Fruit fly (Drosophila melanogaster) whole organism, embryonic: ENCODE data around the gene CG43063.

Experiments used
- Awh ChIP-seq: fragments of 200-800 bp; sonication (Bioruptor generic); IDR thresholded peaks from 2 replicates; pipeline ENCODE4, ENCODE4 v1.3.6; 2022; ENCODE audit warnings: missing biosample characterization, missing genetic modification characterization
- BtbVII ChIP-seq: fragments of 200-800 bp; sonication (Bioruptor generic); optimal IDR thresholded peaks from 3 replicates; lab custom pipeline; 2017; ENCODE audit warnings: missing biosample characterization, mild to moderate bottlenecking, missing genetic modification characterization
- CG10267 ChIP-seq: fragments of 200-800 bp; sonication (Bioruptor generic); optimal IDR thresholded peaks from 2 replicates; lab custom pipeline; 2018; ENCODE audit warnings: missing biosample characterization, mild to moderate bottlenecking, missing genetic modification characterization, moderate library complexity
- CG11247 ChIP-seq: fragments of 200-800 bp; sonication (Bioruptor generic); IDR thresholded peaks from 2 replicates; pipeline ENCODE4 v1.3.6; 2022; ENCODE audit warnings: missing biosample characterization, missing genetic modification characterization
- CG12219 ChIP-seq: fragments of 200-800 bp; sonication (Bioruptor generic); optimal IDR thresholded peaks from 3 replicates; lab custom pipeline; 2018; ENCODE audit warnings: missing biosample characterization, mild to moderate bottlenecking, missing genetic modification characterization
- CG12391 ChIP-seq: fragments of 200-800 bp; sonication (Bioruptor generic); optimal IDR thresholded peaks from 3 replicates; lab custom pipeline; 2018; ENCODE audit warnings: missing biosample characterization, mild to moderate bottlenecking, missing genetic modification characterization, moderate library complexity
- CG13296 ChIP-seq: fragments of 200-800 bp; sonication (Bioruptor generic); optimal IDR thresholded peaks from 3 replicates; lab custom pipeline; 2018; ENCODE audit warnings: missing biosample characterization, mild to moderate bottlenecking, missing genetic modification characterization
- CG14965 ChIP-seq: fragments of 200-800 bp; sonication (Bioruptor generic); optimal IDR thresholded peaks from 2 replicates; lab custom pipeline; 2016; ENCODE audit warnings: missing biosample characterization, missing genetic modification characterization, borderline replicate concordance
- CG16813 ChIP-seq: fragments of 200-800 bp; sonication (Bioruptor generic); IDR thresholded peaks from 3 replicates; pipeline ENCODE4 v1.3.6; 2022; ENCODE audit warnings: missing biosample characterization, missing genetic modification characterization; ENCODE audit not compliant: partially characterized antibody
- CG17186 ChIP-seq: fragments of 200-800 bp; sonication (Bioruptor generic); optimal IDR thresholded peaks from 3 replicates; lab custom pipeline; 2017; ENCODE audit warnings: missing biosample characterization, missing genetic modification reagents, missing genetic modification characterization
- CG17359 ChIP-seq: fragments of 200-800 bp; sonication (Bioruptor generic); optimal IDR thresholded peaks from 3 replicates; lab custom pipeline; 2018; ENCODE audit warnings: missing biosample characterization, mild to moderate bottlenecking, missing genetic modification characterization, moderate library complexity
- CG32767 ChIP-seq: fragments of 200-800 bp; sonication (Bioruptor generic); IDR thresholded peaks from 2 replicates; pipeline ENCODE4 v1.3.6; 2022; ENCODE audit warnings: missing biosample characterization, missing genetic modification characterization
- CG32772 ChIP-seq: fragments of 200-800 bp; sonication (Bioruptor generic); IDR thresholded peaks from 2 replicates; pipeline ENCODE4 v1.3.6; 2022; ENCODE audit warnings: missing biosample characterization, missing genetic modification characterization
- CG42726 ChIP-seq: fragments of 200-800 bp; sonication (Bioruptor generic); IDR thresholded peaks from 2 replicates; pipeline ENCODE4 v1.3.6; 2022; ENCODE audit warnings: missing biosample characterization, missing genetic modification characterization; ENCODE audit not compliant: partially characterized antibody
- CG4328 ChIP-seq: fragments of 200-800 bp; sonication (Bioruptor generic); optimal IDR thresholded peaks from 3 replicates; lab custom pipeline; 2017; ENCODE audit warnings: missing biosample characterization, missing genetic modification reagents, missing genetic modification characterization
- CG4360 ChIP-seq: fragments of 200-800 bp; sonication (Bioruptor generic); IDR thresholded peaks from 2 replicates; pipeline ENCODE4 v1.3.6; 2022; ENCODE audit warnings: missing biosample characterization, missing genetic modification characterization
- CG43689 ChIP-seq: fragments of 200-800 bp; sonication (Bioruptor generic); IDR thresholded peaks from 2 replicates; pipeline ENCODE4 v1.3.6; 2022; ENCODE audit warnings: missing biosample characterization, missing genetic modification characterization
- CG6854 ChIP-seq: fragments of 200-800 bp; sonication (Bioruptor generic); optimal IDR thresholded peaks from 3 replicates; lab custom pipeline; 2017; ENCODE audit warnings: missing biosample characterization, mild to moderate bottlenecking, missing genetic modification characterization
- CG8290 ChIP-seq, 3 experiments: fragments of 200-800 bp; sonication (Bioruptor generic); optimal IDR thresholded peaks; 2 replicates each; lab custom pipeline; 2016 to 2019; ENCODE audit warnings: missing biosample characterization in 3 of 3, missing genetic modification characterization in 3 of 3, mild to moderate bottlenecking in 2 of 3, moderate library complexity in 1 of 3
- CG8765 ChIP-seq: fragments of 200-800 bp; sonication (Bioruptor generic); IDR thresholded peaks from 2 replicates; pipeline ENCODE4 v1.3.6; 2022; ENCODE audit warnings: missing biosample characterization, missing genetic modification characterization
- CG9876 ChIP-seq: fragments of 200-800 bp; sonication (Bioruptor generic); optimal IDR thresholded peaks from 2 replicates; lab custom pipeline; 2016; ENCODE audit warnings: missing biosample characterization, missing genetic modification characterization
- Hand ChIP-seq: fragments of 200-800 bp; sonication (Bioruptor generic); optimal IDR thresholded peaks from 2 replicates; lab custom pipeline; 2017; ENCODE audit warnings: mild to moderate bottlenecking, missing biosample characterization, missing genetic modification reagents, missing genetic modification characterization
- Hmr ChIP-seq: fragments of 200-800 bp; sonication (Bioruptor generic); optimal IDR thresholded peaks from 3 replicates; lab custom pipeline; 2017; ENCODE audit warnings: mild to moderate bottlenecking, missing biosample characterization, missing genetic modification reagents, missing genetic modification characterization
- Nf-YC ChIP-seq: fragments of 200-800 bp; optimal IDR thresholded peaks from 3 replicates; lab custom pipeline; 2019; ENCODE audit warnings: missing biosample characterization, mild to moderate bottlenecking, missing genetic modification characterization, moderate library complexity
- Poxn ChIP-seq: fragments of 200-800 bp; sonication (Bioruptor generic); IDR thresholded peaks from 2 replicates; pipeline ENCODE4 v1.3.6; 2022; ENCODE audit warnings: missing biosample characterization, missing genetic modification characterization
- Sox100B ChIP-seq: fragments of 200-800 bp; sonication (Bioruptor generic); optimal IDR thresholded peaks from 3 replicates; lab custom pipeline; 2018; ENCODE audit warnings: missing biosample characterization, mild to moderate bottlenecking, missing genetic modification characterization
- Sry-β ChIP-seq: fragments of 200-800 bp; sonication (Bioruptor generic); optimal IDR thresholded peaks from 2 replicates; lab custom pipeline; 2018; ENCODE audit warnings: missing biosample characterization, mild to moderate bottlenecking, missing genetic modification characterization, moderate library complexity
- Stat92E ChIP-seq, 3 experiments: fragments of >200 bp in 2 of 3; fragments of 200-800 bp in 1 of 3; sonication (Bioruptor generic) in 1 of 3; optimal IDR thresholded peaks; 2 replicates each; lab custom pipeline; 2017 to 2019; ENCODE audit warnings: missing biosample characterization in 3 of 3, missing genetic modification characterization in 3 of 3, mild to moderate bottlenecking in 1 of 3, moderate library complexity in 1 of 3
- bigmax ChIP-seq: fragments of 200-800 bp; sonication (Bioruptor generic); optimal IDR thresholded peaks from 2 replicates; lab custom pipeline; 2018; ENCODE audit warnings: missing biosample characterization, mild to moderate bottlenecking, missing genetic modification characterization
- btn ChIP-seq: fragments of 200-800 bp; sonication (Bioruptor generic); optimal IDR thresholded peaks from 2 replicates; lab custom pipeline; 2016; ENCODE audit warnings: missing biosample characterization, missing genetic modification characterization
- corto ChIP-seq: fragments of 200-800 bp; sonication (Bioruptor generic); optimal IDR thresholded peaks from 2 replicates; lab custom pipeline; 2016; ENCODE audit warnings: missing biosample characterization, mild to moderate bottlenecking, missing genetic modification characterization, moderate library complexity
- exex ChIP-seq: fragments of 200-800 bp; sonication (Bioruptor generic); optimal IDR thresholded peaks from 4 replicates; lab custom pipeline; 2018; ENCODE audit warnings: missing biosample characterization, mild to moderate bottlenecking, missing genetic modification characterization, moderate library complexity
- fu2 ChIP-seq: fragments of 200-800 bp; sonication (Bioruptor generic); optimal IDR thresholded peaks from 2 replicates; lab custom pipeline; 2016; ENCODE audit warnings: missing biosample characterization, missing genetic modification characterization
- gce ChIP-seq: fragments of 200-800 bp; sonication (Bioruptor generic); IDR thresholded peaks from 3 replicates; pipeline ENCODE4 v1.3.6; 2022; ENCODE audit warnings: missing biosample characterization, missing genetic modification characterization
- her ChIP-seq: fragments of 200-800 bp; sonication (Bioruptor generic); optimal IDR thresholded peaks from 2 replicates; lab custom pipeline; 2016; ENCODE audit warnings: missing biosample characterization, missing genetic modification characterization
- hth ChIP-seq: fragments of >200 bp; optimal IDR thresholded peaks from 2 replicates; lab custom pipeline; 2017; ENCODE audit warnings: inconsistent platforms
- kay ChIP-seq: fragments of 200-800 bp; sonication (Bioruptor generic); optimal IDR thresholded peaks from 2 replicates; lab custom pipeline; 2016; ENCODE audit warnings: missing biosample characterization, missing genetic modification characterization
- ken ChIP-seq: fragments of 200-800 bp; sonication (Bioruptor generic); IDR thresholded peaks from 3 replicates; pipeline ENCODE4 v1.3.6; 2022; ENCODE audit warnings: missing biosample characterization, missing genetic modification characterization
- mirr ChIP-seq: fragments of 200-800 bp; sonication (Bioruptor generic); optimal IDR thresholded peaks from 3 replicates; lab custom pipeline; 2018; ENCODE audit warnings: missing biosample characterization, mild to moderate bottlenecking, missing genetic modification characterization
- run ChIP-seq: fragments of 200-800 bp; sonication (Bioruptor generic); optimal IDR thresholded peaks from 3 replicates; lab custom pipeline; 2018; ENCODE audit warnings: missing biosample characterization, mild to moderate bottlenecking, missing genetic modification characterization
- sc ChIP-seq, 3 experiments: fragments of >200 bp in 2 of 3; fragments of 200-800 bp in 1 of 3; sonication (Bioruptor generic) in 1 of 3; optimal IDR thresholded peaks; 2 replicates in 2 of 3; 3 replicates in 1 of 3; lab custom pipeline; 2017; ENCODE audit warnings: mild to moderate bottlenecking in 1 of 3, missing biosample characterization in 1 of 3, missing genetic modification characterization in 1 of 3, missing genetic modification reagents in 1 of 3
- schlank ChIP-seq: fragments of 200-800 bp; sonication (Bioruptor generic); optimal IDR thresholded peaks from 2 replicates; lab custom pipeline; 2018; ENCODE audit warnings: missing biosample characterization, mild to moderate bottlenecking, missing genetic modification characterization
- shn ChIP-seq: fragments of 200-800 bp; sonication (Bioruptor generic); optimal IDR thresholded peaks from 3 replicates; lab custom pipeline; 2016; ENCODE audit warnings: missing biosample characterization, missing genetic modification characterization
- sisA ChIP-seq: fragments of 200-800 bp; sonication (Bioruptor generic); IDR thresholded peaks from 2 replicates; pipeline ENCODE4 v1.3.6; 2022; ENCODE audit warnings: missing biosample characterization, missing genetic modification characterization
- sqz ChIP-seq: fragments of 200-800 bp; sonication (Bioruptor generic); optimal IDR thresholded peaks from 3 replicates; lab custom pipeline; 2018; ENCODE audit warnings: missing biosample characterization, mild to moderate bottlenecking, missing genetic modification characterization
- stc ChIP-seq: fragments of 200-800 bp; sonication (Bioruptor generic); IDR thresholded peaks from 2 replicates; pipeline ENCODE4 v1.3.6; 2022; ENCODE audit warnings: missing biosample characterization, missing genetic modification characterization
- stwl ChIP-seq: fragments of 200-800 bp; sonication (Bioruptor generic); optimal IDR thresholded peaks from 3 replicates; lab custom pipeline; 2018; ENCODE audit warnings: missing biosample characterization, mild to moderate bottlenecking, missing genetic modification characterization, moderate library complexity
- sug ChIP-seq: fragments of 200-800 bp; optimal IDR thresholded peaks from 2 replicates; lab custom pipeline; 2019; ENCODE audit warnings: missing biosample characterization, mild to moderate bottlenecking, missing genetic modification characterization, moderate library complexity
- usp ChIP-seq: fragments of >200 bp; optimal IDR thresholded peaks from 2 replicates; lab custom pipeline; 2017; ENCODE audit warnings: missing biosample characterization, missing genetic modification characterization
- wek ChIP-seq: fragments of 200-800 bp; sonication (Bioruptor generic); optimal IDR thresholded peaks from 3 replicates; lab custom pipeline; 2018; ENCODE audit warnings: missing biosample characterization, mild to moderate bottlenecking, missing genetic modification characterization, moderate library complexity

The CG43063 gene

dm6 chr3R:13078263-13078662, 7.8 kb upstream of the CG43063 start (continued):
- TF ChIP-seq Poxn (GFP tag; lab: Robert Waterston, UW) (no peak), Nf-YC (peak; percentile 19), Stat92E (GFP tag; optimal IDR thresholded peaks at IDR 0.05; lab: Kevin White, UChicago) (no peak), CG16813 (peak; percentile 65), btn (no peak), CG4328 (no peak), run (tag; lab: Kevin White, UChicago) (no peak), CG17359 (peak; percentile 14), CG12219 (GFP tag; lab: Kevin White, UChicago) (no peak), CG43689 (GFP tag; lab: Robert Waterston, UW) (no peak), hth (lab: Kevin White, UChicago) (no peak), CG8290 (GFP tag; optimal IDR thresholded peaks at IDR 0.05; lab: Kevin White, UChicago) (peak; percentile 28), CG8290 (tag; optimal IDR thresholded peaks at IDR 0.05; lab: Kevin White, UChicago) (peak in 1 of 2 experiments; percentile 72), CG32767 (GFP tag; lab: Robert Waterston, UW) (no peak), sc (optimal IDR thresholded peaks at IDR 0.05; lab: Kevin White, UChicago) (no peak), sc (GFP tag; optimal IDR thresholded peaks at IDR 0.05; lab: Kevin White, UChicago) (no peak), CG4360 (no peak), ken (GFP tag; lab: Robert Waterston, UW) (no peak), corto (GFP tag; lab: Kevin White, UChicago) (no peak), BtbVII (GFP tag; lab: Kevin White, UChicago) (no peak), stc (GFP tag; lab: Robert Waterston, UW) (no peak), CG42726 (GFP tag; lab: Robert Waterston, UW) (peak; percentile 79), CG32772 (GFP tag; lab: Robert Waterston, UW) (no peak; the same call in 1 of the 2 replicates), CG12391 (tag; lab: Kevin White, UChicago) (peak; percentile 12), sisA (no peak), CG6854 (GFP tag; lab: Kevin White, UChicago) (no peak), CG9876 (no peak), wek (GFP tag; lab: Kevin White, UChicago) (no peak), sug (tag; lab: Kevin White, UChicago) (no peak), kay (GFP tag; lab: Kevin White, UChicago) (no peak), sqz (no peak), Hmr (GFP tag; lab: Kevin White, UChicago) (peak; percentile 48), shn (GFP tag; lab: Kevin White, UChicago) (no peak), bigmax (GFP tag; lab: Kevin White, UChicago) (no peak), exex (tag; lab: Kevin White, UChicago) (no peak), mirr (GFP tag; lab: Kevin White, UChicago) (no peak), Sox100B (GFP tag; lab: Kevin White, UChicago) (no peak), CG13296 (no peak), stwl (tag; lab: Kevin White, UChicago) (no peak), Hand (GFP tag; lab: Kevin White, UChicago) (no peak), usp (GFP tag; lab: Kevin White, UChicago) (no peak), Sry-β (GFP tag; lab: Kevin White, UChicago) (no peak), CG17186 (GFP tag; lab: Kevin White, UChicago) (no peak), CG14965 (GFP tag; lab: Kevin White, UChicago) (no peak), her (no peak), CG8765 (GFP tag; lab: Robert Waterston, UW) (no peak), fu2 (GFP tag; lab: Kevin White, UChicago) (no peak), schlank (tag; lab: Kevin White, UChicago) (no peak), Awh (no peak), CG11247 (GFP tag; lab: Robert Waterston, UW) (no peak), gce (GFP tag; lab: Robert Waterston, UW) (no peak), CG10267 (tag; lab: Kevin White, UChicago) (peak; percentile 42)
